Fruit fly (Drosophila melanogaster) whole organism, embryonic: Measurements from ENCODE around the gene neur.

Source experiments
- Adf1 ChIP-seq: fragments of 200-800 bp; sonication (Bioruptor generic); IDR thresholded peaks from 2 replicates; pipeline ENCODE4 v1.3.6; 2022; ENCODE audit warnings: missing biosample characterization, missing genetic modification characterization
- Atf-2 ChIP-seq: fragments of 200-800 bp; sonication (Bioruptor generic); optimal IDR thresholded peaks from 2 replicates; lab custom pipeline; 2016; ENCODE audit warnings: missing biosample characterization, missing genetic modification characterization
- BtbVII ChIP-seq: fragments of 200-800 bp; sonication (Bioruptor generic); optimal IDR thresholded peaks from 3 replicates; lab custom pipeline; 2017; ENCODE audit warnings: missing biosample characterization, mild to moderate bottlenecking, missing genetic modification characterization
- CG10654 ChIP-seq: fragments of 200-800 bp; sonication (Bioruptor generic); optimal IDR thresholded peaks from 2 replicates; lab custom pipeline; 2016; ENCODE audit warnings: missing biosample characterization, missing genetic modification characterization
- CG11247 ChIP-seq: fragments of 200-800 bp; sonication (Bioruptor generic); IDR thresholded peaks from 2 replicates; pipeline ENCODE4 v1.3.6; 2022; ENCODE audit warnings: missing biosample characterization, missing genetic modification characterization
- CG12104 ChIP-seq: fragments of 200-800 bp; sonication (Bioruptor generic); optimal IDR thresholded peaks from 3 replicates; lab custom pipeline; 2016; ENCODE audit warnings: missing biosample characterization, missing genetic modification characterization
- CG12391 ChIP-seq: fragments of 200-800 bp; sonication (Bioruptor generic); optimal IDR thresholded peaks from 3 replicates; lab custom pipeline; 2018; ENCODE audit warnings: missing biosample characterization, mild to moderate bottlenecking, missing genetic modification characterization, moderate library complexity
- CG13123 ChIP-seq: fragments of 200-800 bp; sonication (Bioruptor generic); optimal IDR thresholded peaks from 2 replicates; lab custom pipeline; 2016; ENCODE audit warnings: missing biosample characterization, missing genetic modification characterization
- CG13424 ChIP-seq: fragments of 200-800 bp; sonication (Bioruptor generic); optimal IDR thresholded peaks from 2 replicates; lab custom pipeline; 2019; ENCODE audit warnings: missing biosample characterization, mild to moderate bottlenecking, missing genetic modification characterization, moderate library complexity
- CG13894 ChIP-seq: fragments of 200-800 bp; sonication (Bioruptor generic); optimal IDR thresholded peaks from 3 replicates; lab custom pipeline; 2018; ENCODE audit warnings: missing biosample characterization, mild to moderate bottlenecking, missing genetic modification characterization, moderate library complexity
- CG14710 ChIP-seq: fragments of 200-800 bp; sonication (Bioruptor generic); optimal IDR thresholded peaks from 3 replicates; lab custom pipeline; 2019; ENCODE audit warnings: missing biosample characterization, mild to moderate bottlenecking, missing genetic modification characterization, moderate library complexity
- CG14965 ChIP-seq: fragments of 200-800 bp; sonication (Bioruptor generic); optimal IDR thresholded peaks from 2 replicates; lab custom pipeline; 2016; ENCODE audit warnings: missing biosample characterization, missing genetic modification characterization, borderline replicate concordance
- CG1647 ChIP-seq: fragments of 200-800 bp; sonication (Bioruptor generic); optimal IDR thresholded peaks from 3 replicates; lab custom pipeline; 2016; ENCODE audit warnings: missing biosample characterization, missing genetic modification characterization
- CG31224 ChIP-seq: fragments of 200-800 bp; sonication (Bioruptor generic); IDR thresholded peaks from 2 replicates; pipeline ENCODE4 v1.3.6; 2022; ENCODE audit warnings: missing biosample characterization, missing genetic modification characterization
- CG6791 ChIP-seq: fragments of 200-800 bp; sonication (Bioruptor generic); IDR thresholded peaks from 3 replicates; pipeline ENCODE4 v1.3.6; 2022; ENCODE audit warnings: missing biosample characterization, missing genetic modification characterization; ENCODE audit not compliant: partially characterized antibody
- CG7372 ChIP-seq: fragments of 200-800 bp; sonication (Bioruptor generic); IDR thresholded peaks from 2 replicates; pipeline ENCODE4 v1.3.6; 2022; ENCODE audit warnings: missing biosample characterization, missing genetic modification characterization
- CG8359 ChIP-seq: fragments of 200-800 bp; sonication (Bioruptor generic); optimal IDR thresholded peaks from 2 replicates; lab custom pipeline; 2017; ENCODE audit warnings: missing biosample characterization, mild to moderate bottlenecking, missing genetic modification characterization, borderline replicate concordance
- CG8944 ChIP-seq: fragments of 200-800 bp; sonication (Bioruptor generic); optimal IDR thresholded peaks from 3 replicates; lab custom pipeline; 2016; ENCODE audit warnings: missing biosample characterization, missing genetic modification characterization
- CG9932 ChIP-seq: fragments of 200-800 bp; sonication (Bioruptor generic); IDR thresholded peaks from 2 replicates; pipeline ENCODE4 v1.3.6; 2022; ENCODE audit warnings: missing biosample characterization, missing genetic modification characterization
- Chrac-16 ChIP-seq: fragments of 200-800 bp; sonication (Bioruptor generic); optimal IDR thresholded peaks from 3 replicates; lab custom pipeline; 2016; ENCODE audit warnings: missing biosample characterization, missing genetic modification characterization
- D19B ChIP-seq: fragments of 200-800 bp; sonication (Bioruptor generic); optimal IDR thresholded peaks from 2 replicates; lab custom pipeline; 2017; ENCODE audit warnings: missing biosample characterization, mild to moderate bottlenecking, missing genetic modification characterization
- E2f2 ChIP-seq: fragments of 200-800 bp; sonication (Bioruptor generic); IDR thresholded peaks from 2 replicates; pipeline ENCODE4 v1.3.6; 2022; ENCODE audit warnings: missing biosample characterization, missing genetic modification characterization
- Gug ChIP-seq: fragments of 200-800 bp; sonication (Bioruptor generic); IDR thresholded peaks from 4 replicates; pipeline ENCODE4 v1.3.6; 2022; ENCODE audit warnings: missing biosample characterization, missing genetic modification characterization
- HLH4C ChIP-seq: fragments of 200-800 bp; sonication (Bioruptor generic); IDR thresholded peaks from 3 replicates; pipeline ENCODE4 v1.3.6; 2022; ENCODE audit warnings: missing biosample characterization, missing genetic modification characterization; ENCODE audit not compliant: partially characterized antibody
- HmgZ ChIP-seq: fragments of 200-800 bp; sonication (Bioruptor generic); optimal IDR thresholded peaks from 2 replicates; lab custom pipeline; 2018; ENCODE audit warnings: missing biosample characterization, mild to moderate bottlenecking, missing genetic modification characterization
- Mad ChIP-seq: fragments of 200-800 bp; sonication (Bioruptor generic); optimal IDR thresholded peaks from 2 replicates; lab custom pipeline; 2016; ENCODE audit warnings: missing biosample characterization, missing genetic modification characterization
- PHDP ChIP-seq: fragments of 200-800 bp; sonication (Bioruptor generic); optimal IDR thresholded peaks from 3 replicates; lab custom pipeline; 2018; ENCODE audit warnings: missing biosample characterization, mild to moderate bottlenecking, missing genetic modification characterization, moderate library complexity
- Side ChIP-seq: fragments of 200-800 bp; sonication (Bioruptor generic); optimal IDR thresholded peaks from 2 replicates; lab custom pipeline; 2016; ENCODE audit warnings: missing biosample characterization, missing genetic modification characterization
- Ssrp ChIP-seq: fragments of 200-800 bp; sonication (Bioruptor generic); optimal IDR thresholded peaks from 2 replicates; lab custom pipeline; 2018; ENCODE audit warnings: missing biosample characterization, mild to moderate bottlenecking, missing genetic modification characterization, moderate library complexity
- abd-A ChIP-seq: fragments of 200-800 bp; sonication (Bioruptor generic); optimal IDR thresholded peaks from 3 replicates; lab custom pipeline; 2019; ENCODE audit warnings: missing biosample characterization, mild to moderate bottlenecking, missing genetic modification characterization, moderate library complexity
- br ChIP-seq: fragments of >200 bp; optimal IDR thresholded peaks from 2 replicates; lab custom pipeline; 2017
- crp ChIP-seq, 2 experiments: fragments of 200-800 bp; sonication (Bioruptor generic); optimal IDR thresholded peaks; 2 replicates in 1 of 2; 3 replicates in 1 of 2; lab custom pipeline; 2017; ENCODE audit warnings: missing biosample characterization in 2 of 2, missing genetic modification characterization in 2 of 2, mild to moderate bottlenecking in 1 of 2, moderate library complexity in 1 of 2
- da ChIP-seq: fragments of 200-800 bp; sonication (Bioruptor generic); optimal IDR thresholded peaks from 2 replicates; lab custom pipeline; 2016; ENCODE audit warnings: missing biosample characterization, missing genetic modification characterization
- fd3F ChIP-seq: fragments of 200-800 bp; sonication (Bioruptor generic); optimal IDR thresholded peaks from 2 replicates; lab custom pipeline; 2018; ENCODE audit warnings: missing biosample characterization, mild to moderate bottlenecking, missing genetic modification characterization, moderate library complexity
- fu2 ChIP-seq: fragments of 200-800 bp; sonication (Bioruptor generic); optimal IDR thresholded peaks from 2 replicates; lab custom pipeline; 2016; ENCODE audit warnings: missing biosample characterization, missing genetic modification characterization
- gfzf ChIP-seq: fragments of 200-800 bp; sonication (Bioruptor generic); optimal IDR thresholded peaks from 2 replicates; lab custom pipeline; 2016; ENCODE audit warnings: missing biosample characterization, mild to moderate bottlenecking, missing genetic modification characterization, moderate library complexity
- gro ChIP-seq: fragments of 200-800 bp; sonication (Bioruptor generic); optimal IDR thresholded peaks from 2 replicates; lab custom pipeline; 2016; ENCODE audit warnings: missing biosample characterization, missing genetic modification characterization
- gt ChIP-seq: fragments of 200-800 bp; sonication (Bioruptor generic); IDR thresholded peaks from 2 replicates; pipeline ENCODE4 v1.3.6; 2022; ENCODE audit warnings: missing biosample characterization, missing genetic modification characterization
- lbe ChIP-seq: fragments of 200-800 bp; sonication (Bioruptor generic); optimal IDR thresholded peaks from 2 replicates; lab custom pipeline; 2016; ENCODE audit warnings: missing biosample characterization, mild to moderate bottlenecking, missing genetic modification characterization
- lola ChIP-seq, 3 experiments: fragments of >200 bp in 2 of 3; fragments of 200-800 bp in 1 of 3; sonication (Bioruptor generic) in 1 of 3; optimal IDR thresholded peaks; 2 replicates each; lab custom pipeline; 2017 to 2019; ENCODE audit warnings: missing biosample characterization in 3 of 3, missing genetic modification characterization in 3 of 3, mild to moderate bottlenecking in 1 of 3, moderate library complexity in 1 of 3
- maf-S ChIP-seq: fragments of 200-800 bp; sonication (Bioruptor generic); optimal IDR thresholded peaks from 2 replicates; lab custom pipeline; 2016; ENCODE audit warnings: missing biosample characterization, missing genetic modification characterization
- otp ChIP-seq: fragments of 200-800 bp; sonication (Bioruptor generic); IDR thresholded peaks from 3 replicates; pipeline ENCODE4, ENCODE4 v1.3.6; 2022; ENCODE audit warnings: missing biosample characterization, missing genetic modification characterization
- pho ChIP-seq: fragments of 200-800 bp; sonication (Bioruptor generic); optimal IDR thresholded peaks from 2 replicates; lab custom pipeline; 2016; ENCODE audit warnings: missing biosample characterization, missing genetic modification characterization
- rib ChIP-seq: fragments of 200-800 bp; sonication (Bioruptor generic); IDR thresholded peaks from 2 replicates; pipeline ENCODE4 v1.3.6; 2022; ENCODE audit warnings: missing biosample characterization, missing genetic modification characterization
- ro ChIP-seq: fragments of 200-800 bp; sonication (Bioruptor generic); IDR thresholded peaks from 2 replicates; pipeline ENCODE4 v1.3.6; 2022; ENCODE audit warnings: missing biosample characterization, missing genetic modification characterization
- sisA ChIP-seq: fragments of 200-800 bp; sonication (Bioruptor generic); IDR thresholded peaks from 2 replicates; pipeline ENCODE4 v1.3.6; 2022; ENCODE audit warnings: missing biosample characterization, missing genetic modification characterization
- twi ChIP-seq: fragments of 200-800 bp; optimal IDR thresholded peaks from 2 replicates; lab custom pipeline; 2019; ENCODE audit warnings: missing biosample characterization, mild to moderate bottlenecking, missing genetic modification characterization, moderate library complexity
- usp ChIP-seq: fragments of >200 bp; optimal IDR thresholded peaks from 2 replicates; lab custom pipeline; 2017; ENCODE audit warnings: missing biosample characterization, missing genetic modification characterization
- zen ChIP-seq: fragments of 200-800 bp; sonication (Bioruptor generic); optimal IDR thresholded peaks from 3 replicates; lab custom pipeline; 2018; ENCODE audit warnings: missing biosample characterization, mild to moderate bottlenecking, missing genetic modification characterization, moderate library complexity
- zfh1 ChIP-seq: fragments of 200-800 bp; sonication (Bioruptor generic); IDR thresholded peaks from 3 replicates; pipeline ENCODE4 v1.3.6; 2022; ENCODE audit warnings: missing biosample characterization, missing genetic modification characterization

Gene neur

dm6 chr3R:9013765-9014380, 25.4 kb downstream of the neur start (continued):
- TF ChIP-seq CG31224 (GFP tag; lab: Robert Waterston, UW) (no peak), gro (GFP tag; lab: Kevin White, UChicago) (peak; percentile 67), Side (peak; percentile 42), CG7372 (peak; percentile 34; the same call in 1 of the 2 replicates), PHDP (tag; lab: Kevin White, UChicago) (peak; percentile 8), abd-A (tag; lab: Kevin White, UChicago) (no peak), maf-S (peak; percentile 65), CG14965 (no peak), Chrac-16 (GFP tag; lab: Kevin White, UChicago) (peak; percentile 51), ro (no peak), CG8359 (GFP tag; lab: Kevin White, UChicago) (no peak), twi (no peak), lola (GFP tag; optimal IDR thresholded peaks at IDR 0.05; lab: Kevin White, UChicago) (peak in 1 of 3 experiments; percentile 32), Atf-2 (GFP tag; lab: Kevin White, UChicago) (peak; percentile 22), CG12391 (tag; lab: Kevin White, UChicago) (peak; percentile 42), br (no peak), rib (GFP tag; lab: Robert Waterston, UW) (peak; percentile 65; the same call in 1 of the 2 replicates), fd3F (GFP tag; lab: Kevin White, UChicago) (no peak), CG1647 (GFP tag; lab: Kevin White, UChicago) (peak; percentile 49), HmgZ (tag; lab: Kevin White, UChicago) (peak; percentile 76), crp (GFP tag; optimal IDR thresholded peaks at IDR 0.05; lab: Kevin White, UChicago) (peak in 1 of 2 experiments; percentile 46), CG14710 (tag; lab: Kevin White, UChicago) (peak; percentile 26), otp (GFP tag; lab: Robert Waterston, UW) (no peak), Adf1 (GFP tag; lab: Robert Waterston, UW) (peak; percentile 42; the same call in 1 of the 2 replicates), da (GFP tag; lab: Kevin White, UChicago) (no peak), sisA (peak; percentile 35; the same call in 1 of the 2 replicates), BtbVII (peak; percentile 8), CG13123 (GFP tag; lab: Kevin White, UChicago) (peak; percentile 49), CG12104 (GFP tag; lab: Kevin White, UChicago) (peak; percentile 53), CG8944 (GFP tag; lab: Kevin White, UChicago) (peak; percentile 47), CG13424 (tag; lab: Kevin White, UChicago) (peak; percentile 52), gt (GFP tag; lab: Robert Waterston, UW) (no peak), zen (tag; lab: Kevin White, UChicago) (no peak), Gug (peak; percentile 31; the same call in 1 of the 4 replicates), CG10654 (peak; percentile 10), zfh1 (GFP tag; lab: Robert Waterston, UW) (peak; percentile 71), E2f2 (peak; percentile 35; the same call in 1 of the 2 replicates), CG11247 (GFP tag; lab: Robert Waterston, UW) (0 out of 2 replicates have a peak, but pooled peaks have one; percentile 35), gfzf (GFP tag; lab: Kevin White, UChicago) (peak; percentile 14), CG6791 (GFP tag; lab: Robert Waterston, UW) (no peak), D19B (no peak), Ssrp (tag; lab: Kevin White, UChicago) (peak; percentile 3), Mad (peak; percentile 66), CG9932 (peak; percentile 58), usp (no peak), CG13894 (tag; lab: Kevin White, UChicago) (no peak), pho (GFP tag; lab: Kevin White, UChicago) (peak; percentile 63), fu2 (peak; percentile 53), lbe (GFP tag; lab: Kevin White, UChicago) (peak; percentile 73), HLH4C (GFP tag; lab: Robert Waterston, UW) (no peak)
